Fruit fly (Drosophila melanogaster) whole organism, embryonic: ENCODE results near the gene CG17660.

Experiments used
- CG10147 ChIP-seq: fragments of 200-800 bp; sonication (Bioruptor generic); optimal IDR thresholded peaks from 2 replicates; lab custom pipeline; 2019; ENCODE audit warnings: missing biosample characterization, mild to moderate bottlenecking, missing genetic modification characterization, moderate library complexity
- CG10209 ChIP-seq: fragments of 200-800 bp; sonication (Bioruptor generic); optimal IDR thresholded peaks from 3 replicates; lab custom pipeline; 2017; ENCODE audit warnings: missing biosample characterization, mild to moderate bottlenecking, missing genetic modification characterization, missing genetic modification reagents
- CG11695 ChIP-seq: fragments of 200-800 bp; sonication (Bioruptor generic); IDR thresholded peaks from 3 replicates; pipeline ENCODE4 v1.3.6; 2022; ENCODE audit warnings: missing biosample characterization, missing genetic modification characterization
- CG12769 ChIP-seq: fragments of 200-800 bp; sonication (Bioruptor generic); optimal IDR thresholded peaks from 2 replicates; lab custom pipeline; 2019; ENCODE audit warnings: missing biosample characterization, mild to moderate bottlenecking, missing genetic modification characterization, moderate library complexity
- CG1529 ChIP-seq: fragments of 200-800 bp; sonication (Bioruptor generic); optimal IDR thresholded peaks from 3 replicates; lab custom pipeline; 2018; ENCODE audit warnings: missing biosample characterization, missing genetic modification characterization
- CG15601 ChIP-seq: fragments of 200-800 bp; sonication (Bioruptor generic); optimal IDR thresholded peaks from 3 replicates; lab custom pipeline; 2019; ENCODE audit warnings: missing biosample characterization, mild to moderate bottlenecking, missing genetic modification characterization, moderate library complexity
- CG16815 ChIP-seq: fragments of 200-800 bp; sonication (Bioruptor generic); optimal IDR thresholded peaks from 3 replicates; lab custom pipeline; 2017; ENCODE audit warnings: missing biosample characterization, mild to moderate bottlenecking, missing genetic modification characterization
- CG18262 ChIP-seq: fragments of 200-800 bp; optimal IDR thresholded peaks from 3 replicates; lab custom pipeline; 2019; ENCODE audit warnings: missing biosample characterization, mild to moderate bottlenecking, missing genetic modification characterization, moderate library complexity
- CG1832 ChIP-seq: fragments of 200-800 bp; sonication (Bioruptor generic); optimal IDR thresholded peaks from 2 replicates; lab custom pipeline; 2017; ENCODE audit warnings: missing biosample characterization, mild to moderate bottlenecking, missing genetic modification characterization, inconsistent platforms
- CG2199 ChIP-seq: fragments of 200-800 bp; sonication (Bioruptor generic); IDR thresholded peaks from 3 replicates; pipeline ENCODE4 v1.3.6; 2022; ENCODE audit warnings: missing biosample characterization, missing genetic modification characterization
- CG30431 ChIP-seq: fragments of 200-800 bp; sonication (Bioruptor generic); optimal IDR thresholded peaks from 2 replicates; lab custom pipeline; 2017; ENCODE audit warnings: missing biosample characterization, missing genetic modification characterization
- CG33213 ChIP-seq: fragments of 200-800 bp; sonication (Bioruptor generic); optimal IDR thresholded peaks from 3 replicates; lab custom pipeline; 2016; ENCODE audit warnings: missing biosample characterization, missing genetic modification characterization
- CG33557 ChIP-seq: fragments of 200-800 bp; sonication (Bioruptor generic); optimal IDR thresholded peaks from 2 replicates; lab custom pipeline; 2019; ENCODE audit warnings: missing biosample characterization, mild to moderate bottlenecking, missing genetic modification characterization, moderate library complexity
- CG34224 ChIP-seq: fragments of 200-800 bp; sonication (Bioruptor generic); IDR thresholded peaks from 3 replicates; pipeline ENCODE4 v1.3.6; 2022; ENCODE audit warnings: missing biosample characterization, missing genetic modification characterization; ENCODE audit not compliant: partially characterized antibody
- CG43689 ChIP-seq: fragments of 200-800 bp; sonication (Bioruptor generic); IDR thresholded peaks from 2 replicates; pipeline ENCODE4 v1.3.6; 2022; ENCODE audit warnings: missing biosample characterization, missing genetic modification characterization
- CG6791 ChIP-seq: fragments of 200-800 bp; sonication (Bioruptor generic); IDR thresholded peaks from 3 replicates; pipeline ENCODE4 v1.3.6; 2022; ENCODE audit warnings: missing biosample characterization, missing genetic modification characterization; ENCODE audit not compliant: partially characterized antibody
- CG7357 ChIP-seq: fragments of 200-800 bp; sonication (Bioruptor generic); IDR thresholded peaks from 3 replicates; pipeline ENCODE4 v1.3.6; 2022; ENCODE audit warnings: missing biosample characterization, missing genetic modification characterization
- CG9609 ChIP-seq: fragments of 200-800 bp; sonication (Bioruptor generic); optimal IDR thresholded peaks from 3 replicates; lab custom pipeline; 2016; ENCODE audit warnings: missing biosample characterization, missing genetic modification characterization
- Dbx ChIP-seq: fragments of 200-800 bp; sonication (Bioruptor generic); IDR thresholded peaks from 3 replicates; pipeline ENCODE4 v1.3.6; 2022; ENCODE audit warnings: missing biosample characterization, missing genetic modification characterization
- Deaf1 ChIP-seq: fragments of 200-800 bp; optimal IDR thresholded peaks from 3 replicates; lab custom pipeline; 2019; ENCODE audit warnings: missing biosample characterization, mild to moderate bottlenecking, missing genetic modification characterization, moderate library complexity
- Fer2 ChIP-seq: fragments of 200-800 bp; sonication (Bioruptor generic); optimal IDR thresholded peaks from 2 replicates; lab custom pipeline; 2018; ENCODE audit warnings: missing biosample characterization, mild to moderate bottlenecking, missing genetic modification characterization, moderate library complexity
- Gug ChIP-seq: fragments of 200-800 bp; sonication (Bioruptor generic); IDR thresholded peaks from 4 replicates; pipeline ENCODE4 v1.3.6; 2022; ENCODE audit warnings: missing biosample characterization, missing genetic modification characterization
- Lhr ChIP-seq: fragments of 200-800 bp; sonication (Bioruptor generic); optimal IDR thresholded peaks from 3 replicates; lab custom pipeline; 2017; ENCODE audit warnings: mild to moderate bottlenecking, missing biosample characterization, missing genetic modification reagents, missing genetic modification characterization
- Lim3 ChIP-seq: fragments of 200-800 bp; sonication (Bioruptor generic); IDR thresholded peaks from 2 replicates; pipeline ENCODE4 v1.3.6; 2022; ENCODE audit warnings: missing biosample characterization, missing genetic modification characterization
- Mad ChIP-seq: fragments of 200-800 bp; sonication (Bioruptor generic); optimal IDR thresholded peaks from 2 replicates; lab custom pipeline; 2016; ENCODE audit warnings: missing biosample characterization, missing genetic modification characterization
- NfI ChIP-seq: fragments of 200-800 bp; sonication (Bioruptor generic); optimal IDR thresholded peaks from 3 replicates; lab custom pipeline; 2018; ENCODE audit warnings: missing biosample characterization, mild to moderate bottlenecking, missing genetic modification characterization, moderate library complexity
- Scr ChIP-seq: fragments of 200-800 bp; sonication (Bioruptor generic); IDR thresholded peaks from 2 replicates; pipeline ENCODE4 v1.3.6; 2022; ENCODE audit warnings: missing biosample characterization, missing genetic modification characterization; ENCODE audit not compliant: partially characterized antibody
- Trl ChIP-seq, 3 experiments: fragments of >200 bp in 2 of 3; fragments of 200-800 bp in 1 of 3; sonication (Bioruptor generic) in 1 of 3; optimal IDR thresholded peaks; 2 replicates in 1 of 3; 3 replicates in 2 of 3; lab custom pipeline; 2016 to 2017; ENCODE audit warnings: missing biosample characterization in 1 of 3, missing genetic modification characterization in 1 of 3
- az2 ChIP-seq: fragments of 200-800 bp; sonication (Bioruptor generic); optimal IDR thresholded peaks from 3 replicates; lab custom pipeline; 2016; ENCODE audit warnings: missing biosample characterization, missing genetic modification characterization
- cato ChIP-seq: fragments of 200-800 bp; sonication (Bioruptor generic); optimal IDR thresholded peaks from 2 replicates; lab custom pipeline; 2016; ENCODE audit warnings: missing biosample characterization, missing genetic modification characterization, borderline replicate concordance
- chinmo ChIP-seq: fragments of 200-800 bp; sonication (Bioruptor generic); IDR thresholded peaks from 4 replicates; pipeline ENCODE4 v1.3.6; 2022; ENCODE audit warnings: missing biosample characterization, missing genetic modification characterization; ENCODE audit not compliant: partially characterized antibody
- crol ChIP-seq: fragments of 200-800 bp; sonication (Bioruptor generic); IDR thresholded peaks from 2 replicates; pipeline ENCODE4 v1.3.6; 2022; ENCODE audit warnings: missing biosample characterization, missing genetic modification characterization
- en ChIP-seq: fragments of 200-800 bp; sonication (Bioruptor generic); optimal IDR thresholded peaks from 2 replicates; lab custom pipeline; 2016; ENCODE audit warnings: missing biosample characterization, missing genetic modification characterization
- ftz-f1 ChIP-seq: fragments of 200-800 bp; sonication (Bioruptor generic); optimal IDR thresholded peaks from 2 replicates; lab custom pipeline; 2016; ENCODE audit warnings: missing biosample characterization, missing genetic modification characterization
- gce ChIP-seq: fragments of 200-800 bp; sonication (Bioruptor generic); IDR thresholded peaks from 3 replicates; pipeline ENCODE4 v1.3.6; 2022; ENCODE audit warnings: missing biosample characterization, missing genetic modification characterization
- grau ChIP-seq: fragments of 200-800 bp; optimal IDR thresholded peaks from 3 replicates; lab custom pipeline; 2019; ENCODE audit warnings: missing biosample characterization, mild to moderate bottlenecking, missing genetic modification characterization, moderate library complexity
- lab ChIP-seq: fragments of 200-800 bp; sonication (Bioruptor generic); optimal IDR thresholded peaks from 3 replicates; lab custom pipeline; 2017; ENCODE audit warnings: missing biosample characterization, missing genetic modification characterization, mild to moderate bottlenecking, moderate library complexity, missing genetic modification reagents
- lilli ChIP-seq: fragments of 200-800 bp; sonication (Bioruptor generic); optimal IDR thresholded peaks from 3 replicates; lab custom pipeline; 2016; ENCODE audit warnings: missing biosample characterization, missing genetic modification characterization
- lmd ChIP-seq: fragments of 200-800 bp; sonication (Bioruptor generic); IDR thresholded peaks from 2 replicates; pipeline ENCODE4 v1.3.6; 2022; ENCODE audit warnings: missing biosample characterization, missing genetic modification characterization
- maf-S ChIP-seq: fragments of 200-800 bp; sonication (Bioruptor generic); optimal IDR thresholded peaks from 2 replicates; lab custom pipeline; 2016; ENCODE audit warnings: missing biosample characterization, missing genetic modification characterization
- p53 ChIP-seq: fragments of 200-800 bp; sonication (Bioruptor generic); optimal IDR thresholded peaks from 2 replicates; lab custom pipeline; 2016; ENCODE audit warnings: missing biosample characterization, missing genetic modification characterization
- peb ChIP-seq: fragments of 200-800 bp; sonication (Bioruptor generic); IDR thresholded peaks from 2 replicates; pipeline ENCODE4 v1.3.6; 2022; ENCODE audit warnings: missing biosample characterization, missing genetic modification characterization
- phol ChIP-seq: fragments of 200-800 bp; sonication (Bioruptor generic); optimal IDR thresholded peaks from 3 replicates; lab custom pipeline; 2018; ENCODE audit warnings: missing biosample characterization, mild to moderate bottlenecking, missing genetic modification characterization, moderate library complexity
- psq ChIP-seq: fragments of 200-800 bp; sonication (Bioruptor generic); optimal IDR thresholded peaks from 2 replicates; lab custom pipeline; 2017; ENCODE audit warnings: missing biosample characterization, missing genetic modification characterization
- salm ChIP-seq: fragments of 200-800 bp; sonication (Bioruptor generic); optimal IDR thresholded peaks from 2 replicates; lab custom pipeline; 2018; ENCODE audit warnings: missing biosample characterization, mild to moderate bottlenecking, missing genetic modification characterization
- schlank ChIP-seq: fragments of 200-800 bp; sonication (Bioruptor generic); optimal IDR thresholded peaks from 2 replicates; lab custom pipeline; 2018; ENCODE audit warnings: missing biosample characterization, mild to moderate bottlenecking, missing genetic modification characterization
- sd ChIP-seq: fragments of 200-800 bp; sonication (Bioruptor generic); optimal IDR thresholded peaks from 3 replicates; lab custom pipeline; 2018; ENCODE audit warnings: missing biosample characterization, mild to moderate bottlenecking, missing genetic modification characterization, moderate library complexity
- shn ChIP-seq: fragments of 200-800 bp; sonication (Bioruptor generic); optimal IDR thresholded peaks from 3 replicates; lab custom pipeline; 2016; ENCODE audit warnings: missing biosample characterization, missing genetic modification characterization
- sna ChIP-seq: fragments of 200-800 bp; sonication (Bioruptor generic); IDR thresholded peaks from 2 replicates; pipeline ENCODE4 v1.3.6; 2022; ENCODE audit warnings: missing biosample characterization, missing genetic modification characterization; ENCODE audit not compliant: partially characterized antibody
- tgo ChIP-seq: fragments of 200-800 bp; sonication (Bioruptor generic); IDR thresholded peaks from 3 replicates; pipeline ENCODE4 v1.3.6; 2022; ENCODE audit warnings: missing biosample characterization, missing genetic modification characterization
- tx ChIP-seq: fragments of 200-800 bp; sonication (Bioruptor generic); optimal IDR thresholded peaks from 2 replicates; lab custom pipeline; 2016; ENCODE audit warnings: missing biosample characterization, missing genetic modification characterization

The CG17660 gene

DNA sequence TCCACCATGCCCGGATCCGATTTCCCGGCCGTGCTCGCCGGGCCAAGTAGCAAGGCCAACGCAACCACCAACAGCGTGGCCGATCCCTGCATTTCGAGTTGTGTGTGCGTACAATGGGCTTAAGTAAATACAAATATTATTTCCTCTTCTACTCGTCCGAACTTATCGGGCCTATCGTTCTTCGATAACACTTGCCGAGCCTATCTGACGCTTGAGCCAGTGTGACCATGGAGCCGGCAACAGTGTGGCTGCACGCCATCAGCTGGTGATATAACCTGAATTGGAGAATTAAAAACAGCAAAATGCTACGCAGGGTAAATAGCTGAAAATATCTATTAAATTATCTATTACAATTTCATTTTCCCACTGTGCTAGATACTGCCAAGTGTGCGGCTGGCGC lies at the start of gene CG17660, which contains the start of gene mRpL48 (continued):
- no peak for TF ChIP-seq peb (GFP tag; lab: Robert Waterston, UW)
- TF ChIP-seq crol = no peak
- no peak for TF ChIP-seq cato (GFP tag; lab: Kevin White, UChicago)
- no peak for TF ChIP-seq lab
- no peak for TF ChIP-seq sd (tag; lab: Kevin White, UChicago)
- TF ChIP-seq psq (GFP tag; lab: Kevin White, UChicago) = no peak
- TF ChIP-seq p53 (GFP tag; lab: Kevin White, UChicago) = no peak
- TF ChIP-seq chinmo (GFP tag; lab: Robert Waterston, UW) = peak; percentile 96
- no peak for TF ChIP-seq CG12769
- no peak for TF ChIP-seq Dbx
- TF ChIP-seq CG6791 (GFP tag; lab: Robert Waterston, UW) = peak; percentile 84
- no peak for TF ChIP-seq maf-S (GFP tag; lab: Kevin White, UChicago)
- TF ChIP-seq CG10209 (GFP tag; lab: Kevin White, UChicago) = peak; percentile 22
- TF ChIP-seq NfI (GFP tag; lab: Kevin White, UChicago) = peak; percentile 31
- no peak for TF ChIP-seq Fer2 (tag; lab: Kevin White, UChicago)
- TF ChIP-seq Gug (GFP tag; lab: Robert Waterston, UW) = no peak
- TF ChIP-seq gce (GFP tag; lab: Robert Waterston, UW) = no peak
- no peak for TF ChIP-seq tx (GFP tag; lab: Kevin White, UChicago)
- no peak for TF ChIP-seq CG9609
- TF ChIP-seq Deaf1 (tag; lab: Kevin White, UChicago) = no peak
- no peak for TF ChIP-seq tgo (GFP tag; lab: Robert Waterston, UW)
- peak; percentile 33 for TF ChIP-seq lilli (GFP tag; lab: Kevin White, UChicago)
- no peak for TF ChIP-seq shn (GFP tag; lab: Kevin White, UChicago)
- TF ChIP-seq lmd = no peak
- TF ChIP-seq CG33213 (GFP tag; lab: Kevin White, UChicago) = peak; percentile 33
- peak; percentile 66 for TF ChIP-seq Scr (GFP tag; lab: Robert Waterston, UW)
- no peak for TF ChIP-seq CG1529 (GFP tag; lab: Kevin White, UChicago)
- TF ChIP-seq CG34224 = peak; percentile 73
- TF ChIP-seq Lhr (GFP tag; lab: Kevin White, UChicago) = peak; percentile 22
- no peak for TF ChIP-seq CG15601 (tag; lab: Kevin White, UChicago)
- peak; percentile 47 for TF ChIP-seq ftz-f1
- peak; percentile 7 for TF ChIP-seq CG33557 (GFP tag; lab: Kevin White, UChicago)
- TF ChIP-seq en = no peak
- TF ChIP-seq CG30431 (GFP tag; lab: Kevin White, UChicago) = no peak
- peak; percentile 25 for TF ChIP-seq grau (tag; lab: Kevin White, UChicago)
- no peak for TF ChIP-seq CG7357 (GFP tag; lab: Robert Waterston, UW)
- no peak for TF ChIP-seq CG10147 (GFP tag; lab: Kevin White, UChicago)
- peak; percentile 62; the same call in 1 of the 2 replicates for TF ChIP-seq sna (GFP tag; lab: Robert Waterston, UW)
- TF ChIP-seq CG11695 (GFP tag; lab: Robert Waterston, UW) = no peak
- no peak for TF ChIP-seq Mad (GFP tag; lab: Kevin White, UChicago)
- TF ChIP-seq Trl (optimal IDR thresholded peaks at IDR 0.05; lab: Kevin White, UChicago) = no peak
- peak; percentile 25 for TF ChIP-seq Trl (GFP tag; optimal IDR thresholded peaks at IDR 0.05; lab: Kevin White, UChicago)
- no peak for TF ChIP-seq CG16815 (GFP tag; lab: Kevin White, UChicago)
- TF ChIP-seq CG18262 = no peak
- TF ChIP-seq Lim3 (GFP tag; lab: Robert Waterston, UW) = no peak
- TF ChIP-seq CG2199 (GFP tag; lab: Robert Waterston, UW) = 0 out of 3 replicates have a peak, but pooled peaks have one; percentile 34
- TF ChIP-seq schlank = no peak
- TF ChIP-seq CG1832 (GFP tag; lab: Kevin White, UChicago) = no peak
- TF ChIP-seq salm = no peak
- TF ChIP-seq phol (tag; lab: Kevin White, UChicago) = peak; percentile 25
- no peak for TF ChIP-seq CG43689
- TF ChIP-seq az2 = no peak
